Worm (Caenorhabditis elegans) whole organism, midembryonic: ENCODE data around the gene far-1.

Experiments
- T22C8.4 ChIP-seq: fragments of 200-800 bp; sonication (Bioruptor generic); IDR thresholded peaks from 2 replicates; pipeline ENCODE4 v1.3.6; 2022; ENCODE audit warnings: missing genetic modification characterization, missing compliant biosample characterization
- cog-1 ChIP-seq: sonication (generic microtip); optimal IDR thresholded peaks from 2 replicates; lab custom pipeline; 2016; ENCODE audit warnings: missing genetic modification characterization, missing compliant biosample characterization
- flt-1 ChIP-seq: fragments of 200-800 bp; sonication (Bioruptor generic); IDR thresholded peaks from 2 replicates; pipeline ENCODE4 v1.3.6; 2022; ENCODE audit warnings: missing genetic modification characterization, missing compliant biosample characterization
- klf-2 ChIP-seq: fragments of 200-800 bp; sonication (Bioruptor generic); conservative IDR thresholded peaks from 2 replicates; pipeline ENCODE4 v1.3.6; 2022; ENCODE audit warnings: missing genetic modification reagents, missing genetic modification characterization, missing compliant biosample characterization
- med-1 ChIP-seq: sonication (generic microtip); optimal IDR thresholded peaks from 2 replicates; lab custom pipeline; 2017; ENCODE audit warnings: missing genetic modification characterization, mild to moderate bottlenecking, missing compliant biosample characterization, antibody characterized with exemption, missing genetic modification reagents; ENCODE audit not compliant: insufficient read depth
- ref-1 ChIP-seq: fragments of 200-800 bp; sonication (Bioruptor generic); conservative IDR thresholded peaks from 2 replicates; pipeline ENCODE4 v1.3.6; 2022; ENCODE audit warnings: missing genetic modification reagents, missing genetic modification characterization, missing compliant biosample characterization
- tab-1 ChIP-seq: fragments of 200-800 bp; sonication (Bioruptor generic); IDR thresholded peaks from 2 replicates; pipeline ENCODE4 v1.3.6; 2022; ENCODE audit warnings: missing genetic modification characterization, missing compliant biosample characterization
- ztf-23 ChIP-seq: fragments of 200-800 bp; sonication (Bioruptor generic); IDR thresholded peaks from 2 replicates; pipeline ENCODE4 v1.3.6; 2022; ENCODE audit warnings: missing genetic modification reagents, missing genetic modification characterization, missing compliant biosample characterization
- ztf-29 ChIP-seq: fragments of 200-800 bp; sonication (Bioruptor generic); IDR thresholded peaks from 2 replicates; pipeline ENCODE4 v1.3.6; 2022; ENCODE audit warnings: missing genetic modification reagents, missing genetic modification characterization, missing compliant biosample characterization

Gene far-1

DNA sequence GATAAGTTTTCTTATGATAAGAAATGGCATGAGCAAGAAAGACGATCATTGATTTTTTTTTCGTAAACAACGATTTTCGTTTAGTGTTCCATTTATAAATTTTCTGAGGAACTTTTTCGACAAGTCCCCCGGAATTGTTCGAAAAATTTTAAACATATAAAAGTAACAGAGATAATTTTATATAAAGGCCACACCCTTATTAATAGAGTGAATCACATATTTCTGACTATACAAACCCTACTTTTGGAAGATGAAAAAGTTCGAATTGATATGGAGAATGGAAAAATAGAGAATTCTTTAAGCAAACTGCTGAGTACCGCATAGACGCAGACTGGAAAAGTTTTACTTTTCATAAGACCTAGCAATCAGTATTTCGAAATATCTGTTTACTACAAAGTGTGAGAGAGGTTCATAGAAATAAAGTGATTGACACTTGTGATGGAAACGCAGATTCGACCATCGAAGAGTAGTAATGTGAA lies 29.8 kb downstream of the far-1 start:
- TF ChIP-seq T22C8.4 (GFP tag; lab: Robert Waterston, UW) (no peak), med-1 (GFP tag; lab: Kevin White, UChicago) (no peak), tab-1 (GFP tag; lab: Robert Waterston, UW) (no peak), ztf-23 (GFP tag; lab: Robert Waterston, UW) (no peak), klf-2 (no peak), ztf-29 (GFP tag; lab: Robert Waterston, UW) (no peak)

DNA sequence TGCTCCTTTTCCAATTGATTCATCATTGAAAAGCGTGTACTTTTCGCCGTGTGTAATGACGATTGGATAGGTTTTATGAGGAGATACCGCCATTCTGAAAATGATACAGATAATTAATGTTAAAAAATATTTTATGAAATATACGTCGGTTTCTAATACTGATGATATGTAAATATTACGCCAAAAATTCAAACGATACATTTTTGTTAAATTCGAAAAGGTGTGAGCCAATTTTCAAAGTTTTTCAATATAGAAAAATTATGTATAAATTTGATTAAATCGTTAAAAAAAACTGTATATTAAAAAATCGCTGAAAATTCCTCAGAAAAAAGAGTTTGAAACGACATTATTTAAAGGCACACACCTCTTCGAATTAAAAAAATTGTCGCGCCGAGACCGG lies 30.4 kb downstream of the far-1 start, which contains the start of gene ikke-1:
TSS of gene ikke-1 (minus strand) at position 101 of the 400 bp plus-strand sequence.
- TF ChIP-seq ztf-23 (GFP tag; lab: Robert Waterston, UW): no peak
- no peak for TF ChIP-seq klf-2
- TF ChIP-seq T22C8.4 (GFP tag; lab: Robert Waterston, UW): no peak
- no peak for TF ChIP-seq ztf-29 (GFP tag; lab: Robert Waterston, UW)
- TF ChIP-seq med-1 (GFP tag; lab: Kevin White, UChicago): no peak

DNA sequence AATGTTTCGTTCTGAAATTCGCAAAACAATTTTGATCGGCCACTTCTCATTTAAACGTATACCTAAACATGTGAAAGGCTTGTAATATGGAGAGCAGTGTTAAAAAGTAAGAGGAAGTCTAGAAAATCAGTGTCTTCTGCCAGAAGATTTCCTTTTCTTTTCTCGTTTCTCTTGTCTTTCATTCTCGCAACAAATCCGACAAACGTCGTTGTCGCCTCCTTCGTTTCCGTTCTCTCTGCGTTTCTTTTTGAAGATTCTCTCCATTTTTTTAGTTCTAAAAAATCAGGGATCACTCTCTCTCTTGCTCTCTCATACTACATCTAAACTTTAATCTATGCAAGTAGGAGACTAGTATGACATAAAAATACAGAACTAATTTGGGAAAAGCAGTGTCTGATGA lies 33.7 kb downstream of the far-1 start:
- TF ChIP-seq ztf-29 (GFP tag; lab: Robert Waterston, UW) (no peak), flt-1 (no peak), klf-2 (no peak), T22C8.4 (GFP tag; lab: Robert Waterston, UW) (no peak), ztf-23 (GFP tag; lab: Robert Waterston, UW) (no peak), med-1 (GFP tag; lab: Kevin White, UChicago) (no peak), tab-1 (GFP tag; lab: Robert Waterston, UW) (no peak), cog-1 (tag; lab: Kevin White, UChicago) (no peak), ref-1 (GFP tag; lab: Robert Waterston, UW) (no peak)

DNA sequence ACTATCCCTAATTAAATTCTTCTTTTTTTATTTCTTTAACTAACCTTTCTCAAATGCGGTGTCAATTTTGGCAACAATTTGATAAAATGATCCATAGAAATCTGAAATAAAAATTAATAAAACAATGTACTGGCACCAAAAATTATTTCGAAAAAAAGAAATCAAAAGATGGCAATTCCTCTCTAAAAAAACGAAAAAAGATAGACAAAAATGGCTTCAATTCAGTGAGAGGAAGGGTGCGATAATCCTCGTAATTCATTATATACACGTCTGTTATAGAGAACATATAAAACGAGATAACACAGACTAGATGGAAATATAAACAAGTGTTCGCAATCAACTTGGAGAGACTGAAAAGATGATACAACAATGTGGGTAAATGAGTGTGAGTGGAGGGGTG lies 35.1 kb downstream of the far-1 start, which contains the start of gene R107.2:
TSS of gene R107.2 (minus strand) at position 101 of the 400 bp plus-strand sequence.
- no peak for TF ChIP-seq T22C8.4 (GFP tag; lab: Robert Waterston, UW)
- no peak for TF ChIP-seq ztf-23 (GFP tag; lab: Robert Waterston, UW)
- TF ChIP-seq ztf-29 (GFP tag; lab: Robert Waterston, UW): no peak
- no peak for TF ChIP-seq klf-2
- TF ChIP-seq med-1 (GFP tag; lab: Kevin White, UChicago): no peak
- no peak for TF ChIP-seq cog-1 (tag; lab: Kevin White, UChicago)
- TF ChIP-seq flt-1: no peak
- TF ChIP-seq ref-1 (GFP tag; lab: Robert Waterston, UW): no peak

DNA sequence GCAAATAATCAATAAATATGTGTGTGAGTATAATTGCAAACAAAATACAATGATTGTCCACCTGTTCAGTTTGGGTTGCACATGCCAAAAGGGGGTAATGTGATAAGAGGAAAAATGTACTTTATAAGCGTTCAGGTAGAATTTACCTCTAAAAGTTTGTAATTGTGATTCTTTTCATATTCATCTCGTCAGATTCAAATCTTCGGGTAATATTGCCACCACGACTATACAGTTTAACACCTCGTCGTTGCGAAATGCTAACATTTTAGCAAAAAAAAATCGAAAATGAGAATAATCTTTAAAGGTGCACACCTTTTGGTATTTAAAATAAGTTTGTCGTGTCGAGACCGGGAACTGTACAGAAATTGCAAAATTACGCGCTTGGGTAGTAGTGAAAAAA lies 37.8 kb downstream of the far-1 start, which contains the start of gene nac-2:
TSS of gene nac-2 (minus strand) at position 101 of the 400 bp plus-strand sequence.
- no peak for TF ChIP-seq T22C8.4 (GFP tag; lab: Robert Waterston, UW)
- no peak for TF ChIP-seq ztf-29 (GFP tag; lab: Robert Waterston, UW)
- no peak for TF ChIP-seq cog-1 (tag; lab: Kevin White, UChicago)
- TF ChIP-seq klf-2: no peak
- TF ChIP-seq ztf-23 (GFP tag; lab: Robert Waterston, UW): no peak
- TF ChIP-seq tab-1 (GFP tag; lab: Robert Waterston, UW): no peak
- no peak for TF ChIP-seq med-1 (GFP tag; lab: Kevin White, UChicago)
- no peak for TF ChIP-seq ref-1 (GFP tag; lab: Robert Waterston, UW)
- no peak for TF ChIP-seq flt-1

DNA sequence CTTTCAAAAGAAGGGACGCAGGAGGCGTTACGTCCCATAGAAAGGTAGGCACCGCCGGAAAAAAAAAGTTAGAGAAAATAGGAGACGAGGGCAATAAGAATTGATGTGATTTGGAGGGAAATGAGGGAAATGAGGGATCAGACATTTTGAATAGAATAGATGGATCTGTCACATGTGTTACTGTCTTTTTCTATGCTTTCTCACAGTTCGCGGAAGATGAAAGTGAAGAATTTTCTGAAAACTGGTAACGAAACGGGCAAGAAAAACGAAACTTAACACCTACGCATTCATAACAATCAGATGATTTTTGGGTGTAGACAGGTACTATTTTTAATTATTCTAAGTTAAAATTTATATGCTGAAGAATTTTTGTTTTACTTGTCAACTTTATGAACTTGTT lies 43.3 kb downstream of the far-1 start, which contains the start of gene R107.9:
TSS of gene R107.9 (plus strand) at position 301 of the 400 bp plus-strand sequence.
- TF ChIP-seq flt-1: no peak
- TF ChIP-seq ztf-29 (GFP tag; lab: Robert Waterston, UW): no peak
- TF ChIP-seq ref-1 (GFP tag; lab: Robert Waterston, UW): no peak
- TF ChIP-seq med-1 (GFP tag; lab: Kevin White, UChicago): no peak
- TF ChIP-seq T22C8.4 (GFP tag; lab: Robert Waterston, UW): no peak
- TF ChIP-seq klf-2: no peak
- no peak for TF ChIP-seq tab-1 (GFP tag; lab: Robert Waterston, UW)
- no peak for TF ChIP-seq ztf-23 (GFP tag; lab: Robert Waterston, UW)
- no peak for TF ChIP-seq cog-1 (tag; lab: Kevin White, UChicago)

DNA sequence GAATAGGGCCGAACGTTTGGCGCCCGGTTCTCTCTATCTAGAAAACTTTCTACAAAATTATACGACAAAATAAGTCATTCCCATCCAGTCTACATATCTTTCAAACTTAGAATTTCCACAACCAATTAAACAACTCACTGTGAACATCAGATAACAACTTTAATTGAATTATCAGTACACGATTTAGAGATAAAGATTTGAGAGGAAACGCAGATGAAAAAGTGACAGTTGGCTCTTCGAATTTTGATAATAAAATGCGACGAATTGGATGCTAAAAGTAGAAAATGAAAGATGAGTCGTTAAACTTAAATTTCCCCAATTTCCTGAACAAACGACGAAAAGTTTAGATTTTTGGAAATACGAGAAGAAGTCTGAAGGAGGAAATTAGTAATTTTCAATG lies 45.9 kb downstream of the far-1 start:
- TF ChIP-seq flt-1: no peak
- no peak for TF ChIP-seq ref-1 (GFP tag; lab: Robert Waterston, UW)
- no peak for TF ChIP-seq T22C8.4 (GFP tag; lab: Robert Waterston, UW)
- no peak for TF ChIP-seq tab-1 (GFP tag; lab: Robert Waterston, UW)
- TF ChIP-seq cog-1 (tag; lab: Kevin White, UChicago): no peak
- TF ChIP-seq ztf-29 (GFP tag; lab: Robert Waterston, UW): no peak
- TF ChIP-seq klf-2: no peak
- no peak for TF ChIP-seq med-1 (GFP tag; lab: Kevin White, UChicago)
- no peak for TF ChIP-seq ztf-23 (GFP tag; lab: Robert Waterston, UW)

DNA sequence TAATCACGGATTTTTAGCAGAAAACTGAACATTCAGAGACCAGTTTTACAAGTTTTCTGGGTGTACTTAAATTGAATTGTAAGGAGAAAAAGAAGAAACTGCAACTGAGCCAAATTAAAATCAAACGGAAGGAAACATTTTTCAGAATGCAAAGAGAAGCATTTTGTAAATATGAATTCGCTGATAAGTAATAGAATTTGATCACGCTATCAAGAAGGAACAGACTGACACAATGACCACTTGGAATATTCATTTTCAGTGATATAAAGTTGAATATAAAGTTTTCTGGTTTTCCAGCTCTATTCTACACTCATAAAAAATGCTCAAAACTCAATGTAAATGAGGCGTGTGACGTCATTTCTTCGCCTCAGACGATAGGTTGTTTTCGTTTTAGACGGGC lies 46.8 kb downstream of the far-1 start:
- TF ChIP-seq ztf-29 (GFP tag; lab: Robert Waterston, UW) (no peak), T22C8.4 (GFP tag; lab: Robert Waterston, UW) (no peak), cog-1 (tag; lab: Kevin White, UChicago) (no peak)

DNA sequence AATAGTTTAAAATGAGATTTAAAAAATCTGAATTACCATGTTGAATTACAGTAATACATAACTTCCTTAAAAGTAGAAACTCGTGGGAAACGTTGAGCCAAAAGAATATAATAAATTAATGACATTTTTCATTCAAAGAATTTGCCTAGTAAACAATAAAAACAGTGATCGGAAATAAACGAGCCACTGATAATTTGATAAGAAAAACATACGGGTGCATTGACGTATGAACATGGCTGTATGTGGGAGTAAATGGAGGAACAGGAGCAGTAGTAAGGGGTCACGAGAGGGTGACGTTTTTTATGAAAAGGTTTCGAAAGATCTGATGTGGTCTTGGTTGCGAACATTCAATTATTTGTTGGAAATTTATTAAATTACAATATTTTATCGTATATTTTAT lies 50.2 kb downstream of the far-1 start:
- no peak for TF ChIP-seq T22C8.4 (GFP tag; lab: Robert Waterston, UW)
